Fruit fly (Drosophila melanogaster): Measurements from ENCODE around the gene CG46522.
"Not testable (repeated sequence)": the region's sequence is repeated elsewhere in the genome, so short reads cannot be mapped to it uniquely, and the experiment has no call there.

- not testable (repeated sequence) for TF ChIP-seq psq, Dll, CG8478 (optimal IDR thresholded peaks at IDR 0.05)
Observed at dm6 chrX:22196874-22197273, 49.5 kb upstream of the CG46522 start, which contains the start of gene CG46514.
